Fruit fly (Drosophila melanogaster) whole organism, prepupa: ENCODE results near the gene CG42816.

Experiments
- CG10631 ChIP-seq: fragments of 200-800 bp; sonication (Bioruptor generic); optimal IDR thresholded peaks from 2 replicates; lab custom pipeline; 2016; ENCODE audit warnings: missing biosample characterization, missing genetic modification characterization
- CG11294 ChIP-seq: fragments of 200-800 bp; sonication (Bioruptor generic); IDR thresholded peaks from 2 replicates; pipeline ENCODE4 v1.3.6; 2022; ENCODE audit warnings: missing biosample characterization, missing genetic modification characterization
- CG32006 ChIP-seq: fragments of 200-800 bp; sonication (Bioruptor generic); optimal IDR thresholded peaks from 3 replicates; lab custom pipeline; 2017; ENCODE audit warnings: missing biosample characterization, mild to moderate bottlenecking, missing genetic modification characterization
- CG6276 ChIP-seq: fragments of 200-800 bp; sonication (Bioruptor generic); optimal IDR thresholded peaks from 2 replicates; lab custom pipeline; 2017; ENCODE audit warnings: missing biosample characterization, mild to moderate bottlenecking, missing genetic modification characterization
- CG8632 ChIP-seq: fragments of 200-800 bp; sonication (Bioruptor generic); optimal IDR thresholded peaks from 3 replicates; lab custom pipeline; 2016; ENCODE audit warnings: missing biosample characterization, missing genetic modification characterization
- Eip75B ChIP-seq: fragments of 200-800 bp; sonication (Bioruptor generic); optimal IDR thresholded peaks from 3 replicates; lab custom pipeline; 2016; ENCODE audit warnings: missing biosample characterization, missing genetic modification characterization
- Eip78C ChIP-seq: fragments of 200-800 bp; sonication (Bioruptor generic); peaks from one replicate; lab custom pipeline; 2016; ENCODE audit warnings: missing biosample characterization, missing genetic modification characterization
- Lpt ChIP-seq: fragments of 200-800 bp; sonication (Bioruptor generic); optimal IDR thresholded peaks from 3 replicates; lab custom pipeline; 2016; ENCODE audit warnings: missing biosample characterization, missing genetic modification characterization
- OdsH ChIP-seq: fragments of 200-800 bp; sonication (Bioruptor generic); optimal IDR thresholded peaks from 3 replicates; lab custom pipeline; 2016; ENCODE audit warnings: missing biosample characterization, missing genetic modification characterization
- Sox102F ChIP-seq: fragments of 200-800 bp; sonication (Bioruptor generic); optimal IDR thresholded peaks from 2 replicates; lab custom pipeline; 2016; ENCODE audit warnings: missing biosample characterization, mild to moderate bottlenecking, missing genetic modification characterization
- achi ChIP-seq: fragments of 200-800 bp; sonication (Bioruptor generic); optimal IDR thresholded peaks from 3 replicates; lab custom pipeline; 2016; ENCODE audit warnings: missing biosample characterization, missing genetic modification characterization
- lz ChIP-seq: fragments of 200-800 bp; sonication (Bioruptor generic); optimal IDR thresholded peaks from 3 replicates; lab custom pipeline; 2016; ENCODE audit warnings: missing biosample characterization, missing genetic modification characterization
- pdm3 ChIP-seq: fragments of 200-800 bp; sonication (Bioruptor generic); optimal IDR thresholded peaks from 3 replicates; lab custom pipeline; 2016; ENCODE audit warnings: missing biosample characterization, missing genetic modification characterization
- svp ChIP-seq: fragments of 200-800 bp; sonication (Bioruptor generic); peaks from one replicate; lab custom pipeline; 2016; ENCODE audit warnings: missing biosample characterization, missing genetic modification characterization

- TF ChIP-seq achi (GFP tag; lab: Kevin White, UChicago) (no peak), Eip78C (peak; percentile 46), pdm3 (GFP tag; lab: Kevin White, UChicago) (no peak), OdsH (GFP tag; lab: Kevin White, UChicago) (no peak), Sox102F (GFP tag; lab: Kevin White, UChicago) (no peak), CG32006 (no peak), lz (GFP tag; lab: Kevin White, UChicago) (no peak), CG10631 (GFP tag; lab: Kevin White, UChicago) (no peak), Eip75B (no peak), Lpt (GFP tag; lab: Kevin White, UChicago) (no peak), svp (GFP tag; lab: Kevin White, UChicago) (no peak), CG8632 (GFP tag; lab: Kevin White, UChicago) (no peak), CG11294 (GFP tag; lab: Robert Waterston, UW) (no peak), CG6276 (no peak)
Observed at dm6 chr3L:17846982-17847355, 49.6 kb upstream of the CG42816 start.
